Fruit fly (Drosophila melanogaster) whole organism, embryonic: ENCODE data around the gene ND-39.
A peak's percentile ranks its signal among the peaks of the same experiment; 100 is the strongest.

ENCODE experiments used
- Ada2b ChIP-seq: fragments of 200-800 bp; sonication (Bioruptor generic); IDR thresholded peaks from 2 replicates; pipeline ENCODE4 v1.3.6; 2022; ENCODE audit warnings: missing biosample characterization, missing genetic modification characterization
- CG14441 ChIP-seq: fragments of 200-800 bp; sonication (Bioruptor generic); IDR thresholded peaks from 2 replicates; pipeline ENCODE4 v1.3.6; 2022; ENCODE audit warnings: missing biosample characterization, missing genetic modification characterization
- CG14710 ChIP-seq: fragments of 200-800 bp; sonication (Bioruptor generic); optimal IDR thresholded peaks from 3 replicates; lab custom pipeline; 2019; ENCODE audit warnings: missing biosample characterization, mild to moderate bottlenecking, missing genetic modification characterization, moderate library complexity
- CG14860 ChIP-seq: fragments of 200-800 bp; sonication (Bioruptor generic); IDR thresholded peaks from 3 replicates; pipeline ENCODE4 v1.3.6; 2022; ENCODE audit warnings: missing biosample characterization, missing genetic modification characterization; ENCODE audit not compliant: partially characterized antibody
- CG15073 ChIP-seq: fragments of 200-800 bp; sonication (Bioruptor generic); optimal IDR thresholded peaks from 2 replicates; lab custom pipeline; 2016; ENCODE audit warnings: missing biosample characterization, missing genetic modification characterization
- CG15601 ChIP-seq: fragments of 200-800 bp; sonication (Bioruptor generic); optimal IDR thresholded peaks from 3 replicates; lab custom pipeline; 2019; ENCODE audit warnings: missing biosample characterization, mild to moderate bottlenecking, missing genetic modification characterization, moderate library complexity
- CG16815 ChIP-seq: fragments of 200-800 bp; sonication (Bioruptor generic); optimal IDR thresholded peaks from 3 replicates; lab custom pipeline; 2017; ENCODE audit warnings: missing biosample characterization, mild to moderate bottlenecking, missing genetic modification characterization
- CG18599 ChIP-seq: fragments of 200-800 bp; sonication (Bioruptor generic); optimal IDR thresholded peaks from 3 replicates; lab custom pipeline; 2017; ENCODE audit warnings: missing biosample characterization, missing genetic modification characterization, mild to moderate bottlenecking, moderate library complexity, missing genetic modification reagents
- CG2202 ChIP-seq: fragments of 200-800 bp; sonication (Bioruptor generic); optimal IDR thresholded peaks from 2 replicates; lab custom pipeline; 2018; ENCODE audit warnings: missing biosample characterization, mild to moderate bottlenecking, missing genetic modification characterization
- CG2875 ChIP-seq: fragments of 200-800 bp; sonication (Bioruptor generic); optimal IDR thresholded peaks from 2 replicates; lab custom pipeline; 2017; ENCODE audit warnings: missing biosample characterization, mild to moderate bottlenecking, missing genetic modification characterization, missing genetic modification reagents
- CG2889 ChIP-seq: fragments of 200-800 bp; sonication (Bioruptor generic); IDR thresholded peaks from 3 replicates; pipeline ENCODE4 v1.3.6; 2022; ENCODE audit warnings: missing biosample characterization, missing genetic modification characterization
- CG30403 ChIP-seq: fragments of 200-800 bp; sonication (Bioruptor generic); optimal IDR thresholded peaks from 3 replicates; lab custom pipeline; 2016; ENCODE audit warnings: missing biosample characterization, missing genetic modification characterization
- CG31365 ChIP-seq: fragments of 200-800 bp; sonication (Bioruptor generic); optimal IDR thresholded peaks from 2 replicates; lab custom pipeline; 2018; ENCODE audit warnings: missing biosample characterization, mild to moderate bottlenecking, missing genetic modification characterization
- CG3281 ChIP-seq: fragments of 200-800 bp; sonication (Bioruptor generic); optimal IDR thresholded peaks from 3 replicates; lab custom pipeline; 2017; ENCODE audit warnings: missing biosample characterization, mild to moderate bottlenecking, missing genetic modification characterization
- CG34224 ChIP-seq: fragments of 200-800 bp; sonication (Bioruptor generic); IDR thresholded peaks from 3 replicates; pipeline ENCODE4 v1.3.6; 2022; ENCODE audit warnings: missing biosample characterization, missing genetic modification characterization; ENCODE audit not compliant: partially characterized antibody
- CG6272 ChIP-seq: fragments of 200-800 bp; sonication (Bioruptor generic); IDR thresholded peaks from 2 replicates; pipeline ENCODE4 v1.3.6; 2022; ENCODE audit warnings: missing biosample characterization, missing genetic modification characterization
- CG7372 ChIP-seq: fragments of 200-800 bp; sonication (Bioruptor generic); IDR thresholded peaks from 2 replicates; pipeline ENCODE4 v1.3.6; 2022; ENCODE audit warnings: missing biosample characterization, missing genetic modification characterization
- CG7928 ChIP-seq: fragments of 200-800 bp; sonication (Bioruptor generic); optimal IDR thresholded peaks from 2 replicates; lab custom pipeline; 2017; ENCODE audit warnings: missing biosample characterization, mild to moderate bottlenecking, missing genetic modification characterization
- CG8765 ChIP-seq: fragments of 200-800 bp; sonication (Bioruptor generic); IDR thresholded peaks from 2 replicates; pipeline ENCODE4 v1.3.6; 2022; ENCODE audit warnings: missing biosample characterization, missing genetic modification characterization
- CrebB ChIP-seq: fragments of 200-800 bp; sonication (Bioruptor generic); optimal IDR thresholded peaks from 3 replicates; lab custom pipeline; 2018; ENCODE audit warnings: missing biosample characterization, mild to moderate bottlenecking, missing genetic modification characterization
- Dp ChIP-seq: fragments of 200-800 bp; sonication (Bioruptor generic); optimal IDR thresholded peaks from 2 replicates; lab custom pipeline; 2018; ENCODE audit warnings: missing biosample characterization, mild to moderate bottlenecking, missing genetic modification characterization, moderate library complexity
- Dref ChIP-seq: fragments of 200-800 bp; sonication (Bioruptor generic); IDR thresholded peaks from 2 replicates; pipeline ENCODE4 v1.3.6; 2022; ENCODE audit warnings: missing biosample characterization, missing genetic modification characterization
- Ets97D ChIP-seq: fragments of 200-800 bp; sonication (Bioruptor generic); optimal IDR thresholded peaks from 3 replicates; lab custom pipeline; 2016; ENCODE audit warnings: missing biosample characterization, missing genetic modification characterization
- Gsc ChIP-seq: fragments of 200-800 bp; sonication (Bioruptor generic); IDR thresholded peaks from 2 replicates; pipeline ENCODE4 v1.3.6; 2022; ENCODE audit warnings: missing biosample characterization, missing genetic modification characterization
- HHEX ChIP-seq: fragments of 200-800 bp; sonication (Bioruptor generic); optimal IDR thresholded peaks from 3 replicates; lab custom pipeline; 2017; ENCODE audit warnings: missing biosample characterization, mild to moderate bottlenecking, missing genetic modification characterization, missing genetic modification reagents
- Lpt ChIP-seq: fragments of >200 bp; optimal IDR thresholded peaks from 2 replicates; lab custom pipeline; 2018; ENCODE audit warnings: missing biosample characterization, missing genetic modification characterization
- Max ChIP-seq: fragments of 200-800 bp; sonication (Bioruptor generic); optimal IDR thresholded peaks from 2 replicates; lab custom pipeline; 2016; ENCODE audit warnings: missing biosample characterization, mild to moderate bottlenecking, missing genetic modification characterization
- Med ChIP-seq: fragments of 200-800 bp; sonication (Bioruptor generic); peaks from one replicate; lab custom pipeline; 2016; ENCODE audit warnings: missing biosample characterization, missing genetic modification characterization, mild to moderate bottlenecking, inconsistent platforms, moderate library complexity
- Nf-YA ChIP-seq: fragments of 200-800 bp; sonication (Bioruptor generic); IDR thresholded peaks from 2 replicates; pipeline ENCODE4 v1.3.6; 2022; ENCODE audit warnings: missing biosample characterization, missing genetic modification characterization
- Sry-β ChIP-seq: fragments of 200-800 bp; sonication (Bioruptor generic); optimal IDR thresholded peaks from 2 replicates; lab custom pipeline; 2018; ENCODE audit warnings: missing biosample characterization, mild to moderate bottlenecking, missing genetic modification characterization, moderate library complexity
- Tbp ChIP-seq: fragments of >200 bp; optimal IDR thresholded peaks from 2 replicates; lab custom pipeline; 2018; ENCODE audit warnings: missing biosample characterization, missing genetic modification characterization
- ac ChIP-seq: fragments of 200-800 bp; sonication (Bioruptor generic); optimal IDR thresholded peaks from 3 replicates; lab custom pipeline; 2017; ENCODE audit warnings: missing biosample characterization, mild to moderate bottlenecking, missing genetic modification characterization
- amos ChIP-seq: fragments of 200-800 bp; sonication (Bioruptor generic); IDR thresholded peaks from 2 replicates; pipeline ENCODE4 v1.3.6; 2022; ENCODE audit warnings: missing biosample characterization, missing genetic modification characterization; ENCODE audit not compliant: partially characterized antibody
- aop ChIP-seq: fragments of 200-800 bp; sonication (Bioruptor generic); IDR thresholded peaks from 2 replicates; pipeline ENCODE4 v1.3.6; 2022; ENCODE audit warnings: missing biosample characterization, missing genetic modification characterization
- cato ChIP-seq: fragments of 200-800 bp; sonication (Bioruptor generic); optimal IDR thresholded peaks from 2 replicates; lab custom pipeline; 2016; ENCODE audit warnings: missing biosample characterization, missing genetic modification characterization, borderline replicate concordance
- chm ChIP-seq: fragments of 200-800 bp; sonication (Bioruptor generic); IDR thresholded peaks from 2 replicates; pipeline ENCODE4 v1.3.6; 2022; ENCODE audit warnings: missing biosample characterization, missing genetic modification characterization
- crp ChIP-seq, 2 experiments: fragments of 200-800 bp; sonication (Bioruptor generic); optimal IDR thresholded peaks; 2 replicates in 1 of 2; 3 replicates in 1 of 2; lab custom pipeline; 2017; ENCODE audit warnings: missing biosample characterization in 2 of 2, missing genetic modification characterization in 2 of 2, mild to moderate bottlenecking in 1 of 2, moderate library complexity in 1 of 2
- disco-r ChIP-seq: fragments of 200-800 bp; sonication (Bioruptor generic); optimal IDR thresholded peaks from 2 replicates; lab custom pipeline; 2016; ENCODE audit warnings: missing biosample characterization, missing genetic modification characterization
- dysf ChIP-seq: fragments of 200-800 bp; sonication (Bioruptor generic); IDR thresholded peaks from 3 replicates; pipeline ENCODE4 v1.3.6; 2022; ENCODE audit warnings: missing biosample characterization, missing genetic modification characterization
- fd102C ChIP-seq: fragments of 200-800 bp; sonication (Bioruptor generic); optimal IDR thresholded peaks from 2 replicates; lab custom pipeline; 2018; ENCODE audit warnings: missing biosample characterization, mild to moderate bottlenecking, missing genetic modification characterization, moderate library complexity
- hkb ChIP-seq, 2 experiments: fragments of 200-800 bp in 1 of 2; fragments of >200 bp in 1 of 2; sonication (Bioruptor generic) in 1 of 2; IDR thresholded peaks in 1 of 2; optimal IDR thresholded peaks in 1 of 2; 2 replicates each; pipeline versions ENCODE4 v1.3.6 to Lab custom; 2017 to 2022; ENCODE audit warnings: missing biosample characterization in 1 of 2, missing genetic modification characterization in 1 of 2
- kay ChIP-seq: fragments of 200-800 bp; sonication (Bioruptor generic); optimal IDR thresholded peaks from 2 replicates; lab custom pipeline; 2016; ENCODE audit warnings: missing biosample characterization, missing genetic modification characterization
- repo ChIP-seq: fragments of 200-800 bp; sonication (Bioruptor generic); optimal IDR thresholded peaks from 2 replicates; lab custom pipeline; 2016; ENCODE audit warnings: missing biosample characterization, missing genetic modification characterization
- seq ChIP-seq: fragments of 200-800 bp; sonication (Bioruptor generic); IDR thresholded peaks from 2 replicates; pipeline ENCODE4 v1.3.6; 2022; ENCODE audit warnings: missing biosample characterization, missing genetic modification characterization
- tin ChIP-seq: fragments of 200-800 bp; sonication (Bioruptor generic); optimal IDR thresholded peaks from 3 replicates; lab custom pipeline; 2016; ENCODE audit warnings: missing biosample characterization, missing genetic modification characterization
- toy ChIP-seq: fragments of 200-800 bp; sonication (Bioruptor generic); IDR thresholded peaks from 2 replicates; pipeline ENCODE4 v1.3.6; 2022; ENCODE audit warnings: missing biosample characterization, missing genetic modification characterization
- vvl ChIP-seq: fragments of 200-800 bp; sonication (Bioruptor generic); IDR thresholded peaks from 2 replicates; pipeline ENCODE4 v1.3.6; 2022; ENCODE audit warnings: missing biosample characterization, missing genetic modification characterization
- z ChIP-seq: fragments of 200-800 bp; sonication (Bioruptor generic); IDR thresholded peaks from 3 replicates; pipeline ENCODE4 v1.3.6; 2022; ENCODE audit warnings: missing biosample characterization, missing genetic modification characterization
- zf30C ChIP-seq: fragments of 200-800 bp; sonication (Bioruptor generic); optimal IDR thresholded peaks from 3 replicates; lab custom pipeline; 2018; ENCODE audit warnings: missing biosample characterization, mild to moderate bottlenecking, missing genetic modification characterization

The ND-39 gene

dm6 chr3L:20444815-20445519, 46.9 kb upstream of the ND-39 start (continued):
- TF ChIP-seq CG3281 (GFP tag; lab: Kevin White, UChicago) (peak; percentile 86), CG2202 (peak; percentile 49), tin (peak; percentile 76), z (GFP tag; lab: Robert Waterston, UW) (no peak), vvl (GFP tag; lab: Robert Waterston, UW) (peak; percentile 96), seq (GFP tag; lab: Robert Waterston, UW) (peak; percentile 90), HHEX (GFP tag; lab: Kevin White, UChicago) (peak; percentile 87), Med (GFP tag; lab: Kevin White, UChicago) (peak; percentile 86), disco-r (no peak), zf30C (GFP tag; lab: Kevin White, UChicago) (no peak), CG14710 (tag; lab: Kevin White, UChicago) (peak; percentile 70), CG18599 (GFP tag; lab: Kevin White, UChicago) (peak; percentile 87), CG15601 (tag; lab: Kevin White, UChicago) (peak; percentile 62), Dref (GFP tag; lab: Robert Waterston, UW) (0 out of 2 replicates have a peak, but pooled peaks have one; percentile 36), repo (GFP tag; lab: Kevin White, UChicago) (peak; percentile 15), CG15073 (GFP tag; lab: Kevin White, UChicago) (peak; percentile 3), dysf (GFP tag; lab: Robert Waterston, UW) (peak; percentile 93), Gsc (GFP tag; lab: Robert Waterston, UW) (no peak; the same call in 1 of the 2 replicates), toy (GFP tag; lab: Robert Waterston, UW) (peak; percentile 86), CrebB (tag; lab: Kevin White, UChicago) (peak; percentile 69), chm (GFP tag; lab: Robert Waterston, UW) (peak; percentile 93), Ada2b (GFP tag; lab: Robert Waterston, UW) (peak; percentile 94), CG16815 (peak; percentile 79), kay (GFP tag; lab: Kevin White, UChicago) (peak; percentile 62), CG14441 (GFP tag; lab: Robert Waterston, UW) (peak; percentile 94), aop (GFP tag; lab: Robert Waterston, UW) (peak; percentile 76), CG6272 (GFP tag; lab: Robert Waterston, UW) (peak; percentile 79), Nf-YA (GFP tag; lab: Robert Waterston, UW) (peak; percentile 89), CG7928 (GFP tag; lab: Kevin White, UChicago) (peak; percentile 52), amos (GFP tag; lab: Robert Waterston, UW) (no peak), Sry-β (GFP tag; lab: Kevin White, UChicago) (no peak), Tbp (GFP tag; lab: Kevin White, UChicago) (no peak), cato (GFP tag; lab: Kevin White, UChicago) (peak; percentile 64), crp (GFP tag; optimal IDR thresholded peaks at IDR 0.05; lab: Kevin White, UChicago) (peak in 1 of 2 experiments; percentile 27), CG30403 (GFP tag; lab: Kevin White, UChicago) (peak; percentile 86), CG34224 (GFP tag; lab: Robert Waterston, UW) (no peak), CG7372 (GFP tag; lab: Robert Waterston, UW) (peak; percentile 87), Dp (GFP tag; lab: Kevin White, UChicago) (no peak), ac (GFP tag; lab: Kevin White, UChicago) (no peak), Max (GFP tag; lab: Kevin White, UChicago) (peak; percentile 85), Ets97D (peak; percentile 13), CG2875 (GFP tag; lab: Kevin White, UChicago) (peak; percentile 83), fd102C (GFP tag; lab: Kevin White, UChicago) (no peak), hkb (optimal IDR thresholded peaks at IDR 0.05; lab: Kevin White, UChicago) (no peak), hkb (GFP tag; IDR thresholded peaks at IDR 0.05; lab: Robert Waterston, UW) (peak; percentile 95), Lpt (GFP tag; lab: Kevin White, UChicago) (no peak), CG31365 (peak; percentile 53), CG8765 (peak; percentile 77; the same call in 1 of the 2 replicates), CG2889 (GFP tag; lab: Robert Waterston, UW) (peak; percentile 86), CG14860 (GFP tag; lab: Robert Waterston, UW) (0 out of 3 replicates have a peak, but pooled peaks have one; percentile 20)
